Fruit fly (Drosophila melanogaster) whole organism, embryonic: ENCODE results near the gene CSN5.

Experiments
- Abd-B ChIP-seq: fragments of 200-800 bp; sonication (Bioruptor generic); optimal IDR thresholded peaks from 2 replicates; lab custom pipeline; 2018; ENCODE audit warnings: missing biosample characterization, mild to moderate bottlenecking, missing genetic modification characterization, moderate library complexity
- Blimp-1 ChIP-seq: fragments of 200-800 bp; sonication (Bioruptor generic); optimal IDR thresholded peaks from 3 replicates; lab custom pipeline; 2018; ENCODE audit warnings: missing biosample characterization, missing genetic modification characterization, mild to moderate bottlenecking, moderate library complexity, missing genetic modification reagents
- CG10959 ChIP-seq: fragments of 200-800 bp; sonication (Bioruptor generic); IDR thresholded peaks from 2 replicates; pipeline ENCODE4 v1.3.6; 2022; ENCODE audit warnings: missing biosample characterization, missing genetic modification characterization
- CG11093 ChIP-seq: fragments of 200-800 bp; sonication (Bioruptor generic); IDR thresholded peaks from 3 replicates; pipeline ENCODE4 v1.3.6; 2022; ENCODE audit warnings: missing biosample characterization, missing genetic modification characterization
- CG11560 ChIP-seq: fragments of 200-800 bp; sonication (Bioruptor generic); IDR thresholded peaks from 3 replicates; pipeline ENCODE4 v1.3.6; 2022; ENCODE audit warnings: missing biosample characterization, missing genetic modification characterization
- CG1233 ChIP-seq: fragments of 200-800 bp; sonication (Bioruptor generic); optimal IDR thresholded peaks from 4 replicates; lab custom pipeline; 2018; ENCODE audit warnings: missing biosample characterization, mild to moderate bottlenecking, missing genetic modification characterization
- CG15073 ChIP-seq: fragments of 200-800 bp; sonication (Bioruptor generic); optimal IDR thresholded peaks from 2 replicates; lab custom pipeline; 2016; ENCODE audit warnings: missing biosample characterization, missing genetic modification characterization
- CG15479 ChIP-seq: fragments of 200-800 bp; sonication (Bioruptor generic); optimal IDR thresholded peaks from 3 replicates; lab custom pipeline; 2019; ENCODE audit warnings: missing biosample characterization, mild to moderate bottlenecking, missing genetic modification characterization, moderate library complexity
- CG16863 ChIP-seq: fragments of 200-800 bp; sonication (Bioruptor generic); optimal IDR thresholded peaks from 3 replicates; lab custom pipeline; 2016; ENCODE audit warnings: missing biosample characterization, missing genetic modification characterization
- CG17568 ChIP-seq: fragments of 200-800 bp; sonication (Bioruptor generic); optimal IDR thresholded peaks from 2 replicates; lab custom pipeline; 2018; ENCODE audit warnings: missing biosample characterization, mild to moderate bottlenecking, missing genetic modification characterization, moderate library complexity
- CG18011 ChIP-seq: fragments of 200-800 bp; sonication (Bioruptor generic); optimal IDR thresholded peaks from 2 replicates; lab custom pipeline; 2017; ENCODE audit warnings: missing biosample characterization, missing genetic modification characterization, mild to moderate bottlenecking, moderate library complexity, missing genotype
- CG18262 ChIP-seq: fragments of 200-800 bp; optimal IDR thresholded peaks from 3 replicates; lab custom pipeline; 2019; ENCODE audit warnings: missing biosample characterization, mild to moderate bottlenecking, missing genetic modification characterization, moderate library complexity
- CG32767 ChIP-seq: fragments of 200-800 bp; sonication (Bioruptor generic); IDR thresholded peaks from 2 replicates; pipeline ENCODE4 v1.3.6; 2022; ENCODE audit warnings: missing biosample characterization, missing genetic modification characterization
- CG4707 ChIP-seq: fragments of 200-800 bp; sonication (Bioruptor generic); optimal IDR thresholded peaks from 2 replicates; lab custom pipeline; 2018; ENCODE audit warnings: missing biosample characterization, mild to moderate bottlenecking, missing genetic modification characterization, moderate library complexity
- CG6791 ChIP-seq: fragments of 200-800 bp; sonication (Bioruptor generic); IDR thresholded peaks from 3 replicates; pipeline ENCODE4 v1.3.6; 2022; ENCODE audit warnings: missing biosample characterization, missing genetic modification characterization; ENCODE audit not compliant: partially characterized antibody
- CG7928 ChIP-seq: fragments of 200-800 bp; sonication (Bioruptor generic); optimal IDR thresholded peaks from 2 replicates; lab custom pipeline; 2017; ENCODE audit warnings: missing biosample characterization, mild to moderate bottlenecking, missing genetic modification characterization
- CG8089 ChIP-seq: fragments of 200-800 bp; sonication (Bioruptor generic); optimal IDR thresholded peaks from 3 replicates; lab custom pipeline; 2016; ENCODE audit warnings: missing biosample characterization, missing genetic modification characterization
- CG9817 ChIP-seq: fragments of 200-800 bp; sonication (Bioruptor generic); optimal IDR thresholded peaks from 2 replicates; lab custom pipeline; 2018; ENCODE audit warnings: missing biosample characterization, mild to moderate bottlenecking, missing genetic modification characterization, moderate library complexity
- CHES-1-like ChIP-seq: fragments of 200-800 bp; sonication (Bioruptor generic); optimal IDR thresholded peaks from 2 replicates; lab custom pipeline; 2016; ENCODE audit warnings: missing biosample characterization, missing genetic modification characterization
- Dip2 ChIP-seq: fragments of 200-800 bp; sonication (Bioruptor generic); IDR thresholded peaks from 2 replicates; pipeline ENCODE4 v1.3.6; 2022; ENCODE audit warnings: missing biosample characterization, missing genetic modification characterization
- Dll ChIP-seq: fragments of 200-800 bp; sonication (Bioruptor generic); IDR thresholded peaks from 4 replicates; pipeline ENCODE4 v1.3.6; 2022; ENCODE audit warnings: missing biosample characterization, missing genetic modification characterization; ENCODE audit not compliant: partially characterized antibody
- Doc3 ChIP-seq: fragments of 200-800 bp; sonication (Bioruptor generic); IDR thresholded peaks from 3 replicates; pipeline ENCODE4 v1.3.6; 2022; ENCODE audit warnings: missing biosample characterization, missing genetic modification characterization; ENCODE audit not compliant: partially characterized antibody
- Elba2 ChIP-seq: fragments of 200-800 bp; sonication (Bioruptor generic); optimal IDR thresholded peaks from 3 replicates; lab custom pipeline; 2016; ENCODE audit warnings: missing biosample characterization, missing genetic modification characterization
- Fer2 ChIP-seq: fragments of 200-800 bp; sonication (Bioruptor generic); optimal IDR thresholded peaks from 2 replicates; lab custom pipeline; 2018; ENCODE audit warnings: missing biosample characterization, mild to moderate bottlenecking, missing genetic modification characterization, moderate library complexity
- Gug ChIP-seq: fragments of 200-800 bp; sonication (Bioruptor generic); IDR thresholded peaks from 4 replicates; pipeline ENCODE4 v1.3.6; 2022; ENCODE audit warnings: missing biosample characterization, missing genetic modification characterization
- HLH3B ChIP-seq: fragments of 200-800 bp; sonication (Bioruptor generic); IDR thresholded peaks from 2 replicates; pipeline ENCODE4 v1.3.6; 2022; ENCODE audit warnings: missing biosample characterization, missing genetic modification characterization
- Hr78 ChIP-seq, 2 experiments: fragments of 200-800 bp in 1 of 2; fragments of >200 bp in 1 of 2; sonication (Bioruptor generic) in 1 of 2; optimal IDR thresholded peaks; 2 replicates each; lab custom pipeline; 2017 to 2019; ENCODE audit warnings: missing biosample characterization in 2 of 2, missing genetic modification characterization in 2 of 2, mild to moderate bottlenecking in 1 of 2, moderate library complexity in 1 of 2
- Nf-YC ChIP-seq: fragments of 200-800 bp; optimal IDR thresholded peaks from 3 replicates; lab custom pipeline; 2019; ENCODE audit warnings: missing biosample characterization, mild to moderate bottlenecking, missing genetic modification characterization, moderate library complexity
- Sin3A ChIP-seq: fragments of >200 bp; optimal IDR thresholded peaks from 2 replicates; lab custom pipeline; 2018
- Ssrp ChIP-seq: fragments of 200-800 bp; sonication (Bioruptor generic); optimal IDR thresholded peaks from 2 replicates; lab custom pipeline; 2018; ENCODE audit warnings: missing biosample characterization, mild to moderate bottlenecking, missing genetic modification characterization, moderate library complexity
- TFAM ChIP-seq: fragments of 200-800 bp; sonication (Bioruptor generic); optimal IDR thresholded peaks from 2 replicates; lab custom pipeline; 2017; ENCODE audit warnings: missing biosample characterization, missing genetic modification characterization, inconsistent platforms
- ab ChIP-seq: fragments of 200-800 bp; sonication (Bioruptor generic); optimal IDR thresholded peaks from 2 replicates; lab custom pipeline; 2016; ENCODE audit warnings: missing biosample characterization, missing genetic modification characterization
- ap ChIP-seq: fragments of 200-800 bp; sonication (Bioruptor generic); IDR thresholded peaks from 2 replicates; pipeline ENCODE4 v1.3.6; 2022; ENCODE audit warnings: missing biosample characterization, missing genetic modification characterization
- bab2 ChIP-seq: fragments of 200-800 bp; sonication (Bioruptor generic); optimal IDR thresholded peaks from 2 replicates; lab custom pipeline; 2016; ENCODE audit warnings: missing biosample characterization, missing genetic modification characterization
- bbx ChIP-seq: fragments of 200-800 bp; sonication (Bioruptor generic); IDR thresholded peaks from 2 replicates; pipeline ENCODE4 v1.3.6; 2022; ENCODE audit warnings: missing biosample characterization, missing genetic modification characterization; ENCODE audit not compliant: partially characterized antibody
- btn ChIP-seq: fragments of 200-800 bp; sonication (Bioruptor generic); optimal IDR thresholded peaks from 2 replicates; lab custom pipeline; 2016; ENCODE audit warnings: missing biosample characterization, missing genetic modification characterization
- chm ChIP-seq: fragments of 200-800 bp; sonication (Bioruptor generic); IDR thresholded peaks from 2 replicates; pipeline ENCODE4 v1.3.6; 2022; ENCODE audit warnings: missing biosample characterization, missing genetic modification characterization
- danr ChIP-seq: fragments of 200-800 bp; sonication (Bioruptor generic); IDR thresholded peaks from 2 replicates; pipeline ENCODE4 v1.3.6; 2022; ENCODE audit warnings: missing biosample characterization, missing genetic modification characterization
- dimm ChIP-seq: fragments of 200-800 bp; sonication (Bioruptor generic); IDR thresholded peaks from 2 replicates; pipeline ENCODE4 v1.3.6; 2022; ENCODE audit warnings: missing biosample characterization, missing genetic modification characterization
- ems ChIP-seq: fragments of 200-800 bp; sonication (Bioruptor generic); optimal IDR thresholded peaks from 3 replicates; lab custom pipeline; 2016; ENCODE audit warnings: missing biosample characterization, missing genetic modification characterization
- hbn ChIP-seq: fragments of 200-800 bp; sonication (Bioruptor generic); IDR thresholded peaks from 2 replicates; pipeline ENCODE4 v1.3.6; 2022; ENCODE audit warnings: missing biosample characterization, missing genetic modification characterization; ENCODE audit not compliant: partially characterized antibody
- jing ChIP-seq: fragments of 200-800 bp; sonication (Bioruptor generic); optimal IDR thresholded peaks from 2 replicates; lab custom pipeline; 2018; ENCODE audit warnings: missing biosample characterization, mild to moderate bottlenecking, missing genetic modification characterization
- knrl ChIP-seq: fragments of 200-800 bp; sonication (Bioruptor generic); IDR thresholded peaks from 3 replicates; pipeline ENCODE4 v1.3.6; 2022; ENCODE audit warnings: missing biosample characterization, missing genetic modification characterization; ENCODE audit not compliant: partially characterized antibody
- nerfin-1 ChIP-seq: fragments of 200-800 bp; sonication (Bioruptor generic); optimal IDR thresholded peaks from 3 replicates; lab custom pipeline; 2019; ENCODE audit warnings: missing biosample characterization, mild to moderate bottlenecking, missing genetic modification characterization, moderate library complexity
- odd ChIP-seq: fragments of 200-800 bp; sonication (Bioruptor generic); optimal IDR thresholded peaks from 2 replicates; lab custom pipeline; 2017; ENCODE audit warnings: missing biosample characterization, mild to moderate bottlenecking, missing genetic modification characterization
- shn ChIP-seq: fragments of 200-800 bp; sonication (Bioruptor generic); optimal IDR thresholded peaks from 3 replicates; lab custom pipeline; 2016; ENCODE audit warnings: missing biosample characterization, missing genetic modification characterization
- so ChIP-seq: fragments of 200-800 bp; sonication (Bioruptor generic); IDR thresholded peaks from 3 replicates; pipeline ENCODE4 v1.3.6; 2022; ENCODE audit warnings: missing biosample characterization, missing genetic modification characterization
- ssp ChIP-seq: fragments of 200-800 bp; sonication (Bioruptor generic); IDR thresholded peaks from 2 replicates; pipeline ENCODE4 v1.3.6; 2022; ENCODE audit warnings: missing biosample characterization, missing genetic modification characterization
- tna ChIP-seq: fragments of 200-800 bp; sonication (Bioruptor generic); IDR thresholded peaks from 2 replicates; pipeline ENCODE4 v1.3.6; 2022; ENCODE audit warnings: missing biosample characterization, missing genetic modification characterization; ENCODE audit not compliant: partially characterized antibody
- z ChIP-seq: fragments of 200-800 bp; sonication (Bioruptor generic); IDR thresholded peaks from 3 replicates; pipeline ENCODE4 v1.3.6; 2022; ENCODE audit warnings: missing biosample characterization, missing genetic modification characterization

CSN5 gene

DNA sequence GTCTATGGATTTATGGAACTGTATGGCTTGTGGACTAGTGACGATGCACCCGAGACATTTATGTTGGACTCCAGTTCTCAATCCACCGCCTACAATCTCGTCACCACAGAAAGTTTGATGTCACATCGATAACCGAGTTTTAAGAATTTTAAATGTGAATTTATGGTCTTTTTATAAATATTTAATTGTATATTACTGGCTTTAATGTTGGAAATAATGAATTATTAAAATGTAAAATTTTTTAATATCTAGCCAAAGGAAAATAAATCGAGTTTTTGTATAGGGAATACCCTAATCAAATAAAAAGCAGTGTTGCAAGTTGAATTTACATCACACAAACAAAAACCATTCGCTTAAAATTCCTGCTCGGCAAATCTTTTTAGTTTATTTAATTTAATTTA is 37.2 kb upstream of the CSN5 start, which contains the start of gene Fntb (continued):
- peak; percentile 17 for TF ChIP-seq CG18011 (GFP tag; lab: Kevin White, UChicago)
- no peak for TF ChIP-seq CG15479 (GFP tag; lab: Kevin White, UChicago)
- TF ChIP-seq nerfin-1 = peak; percentile 66
- no peak for TF ChIP-seq z (GFP tag; lab: Robert Waterston, UW)
- TF ChIP-seq Hr78 (GFP tag; optimal IDR thresholded peaks at IDR 0.05; lab: Kevin White, UChicago) = no peak
- TF ChIP-seq Ssrp (tag; lab: Kevin White, UChicago) = peak; percentile 75
- TF ChIP-seq CG6791 (GFP tag; lab: Robert Waterston, UW) = no peak
- TF ChIP-seq Dip2 (GFP tag; lab: Robert Waterston, UW) = no peak
- TF ChIP-seq TFAM (GFP tag; lab: Kevin White, UChicago) = no peak
- TF ChIP-seq ap = 0 out of 2 replicates have a peak, but pooled peaks have one; percentile 35
- no peak for TF ChIP-seq odd (GFP tag; lab: Kevin White, UChicago)
- peak; percentile 66 for TF ChIP-seq CG9817
- TF ChIP-seq bab2 (GFP tag; lab: Kevin White, UChicago) = peak; percentile 10
- TF ChIP-seq ab = no peak
- 0 out of 2 replicates have a peak, but pooled peaks have one; percentile 44 for TF ChIP-seq HLH3B (GFP tag; lab: Robert Waterston, UW)
- TF ChIP-seq CG4707 = no peak
- TF ChIP-seq jing = no peak
- TF ChIP-seq danr = peak; percentile 36; the same call in 1 of the 2 replicates
- 0 out of 3 replicates have a peak, but pooled peaks have one; percentile 24 for TF ChIP-seq Doc3 (GFP tag; lab: Robert Waterston, UW)
- no peak for TF ChIP-seq Blimp-1 (GFP tag; lab: Kevin White, UChicago)
- TF ChIP-seq CHES-1-like (GFP tag; lab: Kevin White, UChicago) = no peak
- TF ChIP-seq bbx (GFP tag; lab: Robert Waterston, UW) = no peak
- TF ChIP-seq CG8089 (GFP tag; lab: Kevin White, UChicago) = no peak
- TF ChIP-seq ems (GFP tag; lab: Kevin White, UChicago) = no peak
- no peak for TF ChIP-seq hbn (GFP tag; lab: Robert Waterston, UW)
- TF ChIP-seq so (GFP tag; lab: Robert Waterston, UW) = 0 out of 3 replicates have a peak, but pooled peaks have one; percentile 21
- peak; percentile 55 for TF ChIP-seq Fer2 (tag; lab: Kevin White, UChicago)
- TF ChIP-seq Sin3A (lab: Kevin White, UChicago) = no peak
- peak; percentile 34; the same call in 1 of the 2 replicates for TF ChIP-seq CG32767 (GFP tag; lab: Robert Waterston, UW)
- TF ChIP-seq Gug = peak; percentile 38; the same call in 1 of the 4 replicates
- peak; percentile 65 for TF ChIP-seq Nf-YC (tag; lab: Kevin White, UChicago)
- no peak for TF ChIP-seq CG11093 (GFP tag; lab: Robert Waterston, UW)
- TF ChIP-seq CG1233 (GFP tag; lab: Kevin White, UChicago) = peak; percentile 70
- no peak for TF ChIP-seq Elba2 (GFP tag; lab: Kevin White, UChicago)
- no peak for TF ChIP-seq chm (GFP tag; lab: Robert Waterston, UW)
- 0 out of 4 replicates have a peak, but pooled peaks have one; percentile 27 for TF ChIP-seq Dll (GFP tag; lab: Robert Waterston, UW)
- peak; percentile 13 for TF ChIP-seq CG15073 (GFP tag; lab: Kevin White, UChicago)
- no peak for TF ChIP-seq tna (GFP tag; lab: Robert Waterston, UW)
- no peak for TF ChIP-seq CG10959
- TF ChIP-seq dimm = no peak
- TF ChIP-seq btn = no peak
- TF ChIP-seq shn = no peak
- TF ChIP-seq knrl = no peak
- peak; percentile 77 for TF ChIP-seq CG18262 (tag; lab: Kevin White, UChicago)
- TF ChIP-seq CG17568 = no peak
- peak; percentile 7 for TF ChIP-seq CG16863 (GFP tag; lab: Kevin White, UChicago)
- peak; percentile 5 for TF ChIP-seq CG7928 (GFP tag; lab: Kevin White, UChicago)
- peak; percentile 74 for TF ChIP-seq Abd-B (GFP tag; lab: Kevin White, UChicago)
- TF ChIP-seq ssp (GFP tag; lab: Robert Waterston, UW) = peak; percentile 44; the same call in 1 of the 2 replicates
- no peak for TF ChIP-seq CG11560 (tag; lab: Robert Waterston, UW)
